Worm (Caenorhabditis elegans): ENCODE results near the gene F08F1.9.
A peak's percentile ranks its signal among the peaks of the same experiment; 100 is the strongest.

The F08F1.9 gene

ce11 chrX:8362379-8362778 lies 48.3 kb downstream of the F08F1.9 start:
- TF ChIP-seq nhr-12 (tag; optimal IDR thresholded peaks at IDR 0.05) (no peak), hlh-4 (tag; optimal IDR thresholded peaks at IDR 0.05) (no peak), C34B4.2 (tag; optimal IDR thresholded peaks at IDR 0.05) (no peak), ets-5 (GFP tag; IDR thresholded peaks at IDR 0.05) (no peak), efl-1 (optimal IDR thresholded peaks at IDR 0.05) (no peak), efl-1 (GFP tag; optimal IDR thresholded peaks at IDR 0.05 in 1 of 2) (peak in 1 of 2 experiments; percentile 41), sup-37 (GFP tag; optimal IDR thresholded peaks at IDR 0.05) (no peak), dsc-1 (tag; optimal IDR thresholded peaks at IDR 0.05) (peak; percentile 76), nhr-71 (tag; optimal IDR thresholded peaks at IDR 0.05) (peak; percentile 44), dpl-1 (GFP tag; optimal IDR thresholded peaks at IDR 0.05) (no peak), pqm-1 (tag; optimal IDR thresholded peaks at IDR 0.05) (no peak), tbx-2 (tag; optimal IDR thresholded peaks at IDR 0.05) (no peak), fos-1 (tag; optimal IDR thresholded peaks at IDR 0.05) (no peak), sox-4 (tag; optimal IDR thresholded peaks at IDR 0.05) (no peak), nhr-77 (tag; optimal IDR thresholded peaks at IDR 0.05) (no peak), fkh-10 (GFP tag; optimal IDR thresholded peaks at IDR 0.05) (no peak), grh-1 (GFP tag; IDR thresholded peaks at IDR 0.05) (no peak), tlp-1 (tag; optimal IDR thresholded peaks at IDR 0.05) (no peak), unc-130 (tag; optimal IDR thresholded peaks at IDR 0.05) (no peak), fkh-8 (tag; optimal IDR thresholded peaks at IDR 0.05) (peak; percentile 66), ceh-82 (tag; optimal IDR thresholded peaks at IDR 0.05) (no peak)
